Worm (Caenorhabditis elegans): ENCODE data around the gene T19A5.3.

ce11 chrV:8956387-8957095 lies 12.7 kb upstream of the T19A5.3 start, which contains the start of gene ttc-17:
- TF ChIP-seq elt-3 (tag; optimal IDR thresholded peaks at IDR 0.05) (no peak), aly-2 (tag; optimal IDR thresholded peaks at IDR 0.05) (no peak), ama-1 (optimal IDR thresholded peaks at IDR 0.05) (no peak), nhr-28 (tag; optimal IDR thresholded peaks at IDR 0.05) (no peak), nhr-237 (tag; optimal IDR thresholded peaks at IDR 0.05) (no peak), ztf-11 (tag; optimal IDR thresholded peaks at IDR 0.05) (no peak), sea-2 (GFP tag; optimal IDR thresholded peaks at IDR 0.05) (no peak), fos-1 (tag; optimal IDR thresholded peaks at IDR 0.05) (no peak), nhr-76 (tag; optimal IDR thresholded peaks at IDR 0.05) (no peak)
